Worm (Caenorhabditis elegans): ENCODE results near the gene R01H2.1.

The R01H2.1 gene

ce11 chrIII:7096481-7096880, 33.8 kb downstream of the R01H2.1 start:
- no peak for TF ChIP-seq unc-62 (GFP tag; optimal IDR thresholded peaks at IDR 0.05)

ce11 chrIII:7100001-7100400, 37.3 kb downstream of the R01H2.1 start, which contains the start of gene ZK418.11:
TSS of gene ZK418.11 (plus strand) at chrIII:7100289.
- TF ChIP-seq unc-62 (GFP tag; optimal IDR thresholded peaks at IDR 0.05) = no peak

- no peak for TF ChIP-seq unc-62 (GFP tag; optimal IDR thresholded peaks at IDR 0.05)
Observed at ce11 chrIII:7101814-7102477, 39.3 kb downstream of the R01H2.1 start.

- no peak for TF ChIP-seq unc-62 (GFP tag; optimal IDR thresholded peaks at IDR 0.05)
Observed at ce11 chrIII:7103940-7104440, 41.3 kb downstream of the R01H2.1 start, which contains the start of gene cpg-2. TSS of gene cpg-2 (minus strand) at chrIII:7103990.

- no peak for TF ChIP-seq unc-62 (GFP tag; optimal IDR thresholded peaks at IDR 0.05)
Observed at ce11 chrIII:7106854-7107253, 44.2 kb downstream of the R01H2.1 start.

- TF ChIP-seq unc-62 (GFP tag; optimal IDR thresholded peaks at IDR 0.05) = no peak
Observed at ce11 chrIII:7107965-7108364, 45.3 kb downstream of the R01H2.1 start, which contains the start of gene odd-1. TSS of gene odd-1 (plus strand) at chrIII:7108313.

ce11 chrIII:7111793-7112192, 49.1 kb downstream of the R01H2.1 start, which contains the start of gene B0280.7:
TSS of gene B0280.7 (minus strand) at chrIII:7111893.
- no peak for TF ChIP-seq unc-62 (GFP tag; optimal IDR thresholded peaks at IDR 0.05)

ce11 chrIII:7112285-7112684, 49.6 kb downstream of the R01H2.1 start:
- no peak for TF ChIP-seq unc-62 (GFP tag; optimal IDR thresholded peaks at IDR 0.05)
